Fruit fly (Drosophila melanogaster): ENCODE results near the gene CG33500.

CG33500 gene

DNA sequence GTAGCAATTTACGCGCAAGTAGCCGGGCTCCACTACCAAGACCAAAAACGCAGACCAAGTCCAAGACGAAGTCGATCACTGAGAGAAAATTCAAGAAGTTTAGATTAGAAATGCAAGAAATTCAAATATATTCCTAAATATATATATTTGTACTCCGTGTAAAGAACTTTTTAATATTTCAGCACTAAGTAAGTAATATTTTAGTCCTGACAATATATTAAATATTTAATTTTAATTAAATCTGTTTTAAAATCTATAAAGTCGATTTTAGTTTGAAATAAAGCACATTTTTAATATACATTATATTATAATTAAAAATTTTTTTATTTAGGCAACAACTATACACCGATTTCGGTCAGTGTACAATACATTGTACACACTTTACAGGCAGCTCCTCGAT is 41.5 kb upstream of the CG33500 start (continued):
- TF ChIP-seq Deaf1 (tag; optimal IDR thresholded peaks at IDR 0.05) (peak; percentile 39), CG8388 (GFP tag; optimal IDR thresholded peaks at IDR 0.05) (peak; percentile 30), CG10267 (tag; optimal IDR thresholded peaks at IDR 0.05) (peak; percentile 35), CG9437 (GFP tag; optimal IDR thresholded peaks at IDR 0.05) (peak; percentile 49), CoRest (tag; optimal IDR thresholded peaks at IDR 0.05) (peak; percentile 53), CG2889 (GFP tag; IDR thresholded peaks at IDR 0.05) (no peak), CG17385 (GFP tag; optimal IDR thresholded peaks at IDR 0.05) (peak; percentile 27), D19A (tag; optimal IDR thresholded peaks at IDR 0.05) (peak; percentile 39), Ssrp (tag; optimal IDR thresholded peaks at IDR 0.05) (peak; percentile 27)

- no peak for TF ChIP-seq pb (GFP tag; optimal IDR thresholded peaks at IDR 0.05)
- peak; percentile 28 for TF ChIP-seq Med (GFP tag)
- no peak for TF ChIP-seq BEAF-32 (GFP tag; optimal IDR thresholded peaks at IDR 0.05)
- no peak for TF ChIP-seq Nf-YC (tag; optimal IDR thresholded peaks at IDR 0.05)
- TF ChIP-seq dimm (GFP tag; IDR thresholded peaks at IDR 0.05), result no peak
- no peak for TF ChIP-seq CG15601 (tag; optimal IDR thresholded peaks at IDR 0.05)
- TF ChIP-seq CG3838 (GFP tag; optimal IDR thresholded peaks at IDR 0.05), result no peak
- TF ChIP-seq prd (optimal IDR thresholded peaks at IDR 0.05), result no peak
- peak; percentile 17; the same call in 1 of the 3 replicates for TF ChIP-seq prd (GFP tag; IDR thresholded peaks at IDR 0.05)
- TF ChIP-seq grau (tag; optimal IDR thresholded peaks at IDR 0.05), result peak; percentile 28
- TF ChIP-seq Abd-B (GFP tag; optimal IDR thresholded peaks at IDR 0.05), result peak; percentile 6
- TF ChIP-seq jing (GFP tag; optimal IDR thresholded peaks at IDR 0.05), result no peak
- TF ChIP-seq CG7372 (GFP tag; IDR thresholded peaks at IDR 0.05), result no peak
- no peak for TF ChIP-seq CG2875 (GFP tag; optimal IDR thresholded peaks at IDR 0.05)
- TF ChIP-seq sens (GFP tag), result peak; percentile 33
Observed at dm6 chr3L:11472388-11472787, 36.0 kb upstream of the CG33500 start.

DNA sequence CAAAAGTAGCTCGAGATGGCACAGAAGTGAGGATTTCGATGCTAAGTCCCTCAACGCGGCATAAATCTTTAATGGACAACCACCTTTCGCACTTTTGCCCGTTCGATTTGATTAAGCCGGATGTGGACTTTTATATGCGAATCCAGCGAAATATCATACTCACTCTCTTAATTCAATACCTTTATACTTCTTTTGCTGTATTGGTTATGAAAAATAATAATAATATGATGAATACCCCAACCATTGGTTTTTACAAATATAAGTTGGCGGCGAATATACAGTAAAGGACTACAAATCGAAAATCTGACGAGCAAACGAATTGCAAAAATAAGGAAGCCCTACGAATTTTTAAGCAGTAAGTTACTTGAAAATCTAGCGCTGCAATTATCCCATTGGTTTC is 35.4 kb upstream of the CG33500 start, which contains the start of gene Vha16-3:
Vha16-3 (plus strand) TSS at position 301 of the 400 bp plus-strand sequence.
- no peak for TF ChIP-seq dpn (GFP tag; optimal IDR thresholded peaks at IDR 0.05)
- no peak for TF ChIP-seq tll (GFP tag; optimal IDR thresholded peaks at IDR 0.05)
- TF ChIP-seq CG3838 (GFP tag; optimal IDR thresholded peaks at IDR 0.05), result no peak
- TF ChIP-seq gem (tag; optimal IDR thresholded peaks at IDR 0.05), result no peak
- no peak for TF ChIP-seq CG13296 (GFP tag; optimal IDR thresholded peaks at IDR 0.05)
- TF ChIP-seq jumu (GFP tag; optimal IDR thresholded peaks at IDR 0.05), result no peak
- no peak for TF ChIP-seq lola (GFP tag; optimal IDR thresholded peaks at IDR 0.05)
- TF ChIP-seq Hmr (GFP tag; optimal IDR thresholded peaks at IDR 0.05), result no peak

DNA sequence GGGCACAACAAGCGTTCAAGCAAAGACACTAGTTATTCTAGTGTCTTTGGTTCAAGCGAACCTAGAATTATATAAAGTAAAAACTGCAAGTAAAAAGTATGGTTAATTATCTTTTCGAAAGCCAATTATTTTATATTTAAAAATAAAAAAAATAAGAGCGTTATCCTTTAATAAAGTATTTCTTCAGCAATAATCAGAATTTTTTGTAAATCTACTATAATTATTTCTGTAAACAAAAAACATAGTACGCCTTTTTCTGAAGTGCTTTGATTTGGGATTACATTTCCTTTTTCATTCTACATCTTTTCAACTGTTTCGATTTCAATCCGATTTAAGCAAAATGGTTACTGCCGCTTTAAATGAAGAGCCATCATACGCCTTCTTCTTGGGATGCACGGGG is 33.8 kb upstream of the CG33500 start, which contains the start of gene Vha16-2:
Vha16-2 (plus strand) TSS at position 301 of the 400 bp plus-strand sequence.
- TF ChIP-seq CG18262 (tag; optimal IDR thresholded peaks at IDR 0.05) (no peak), peb (GFP tag; IDR thresholded peaks at IDR 0.05) (no peak), CG3281 (GFP tag; optimal IDR thresholded peaks at IDR 0.05) (no peak), CG10147 (GFP tag; optimal IDR thresholded peaks at IDR 0.05) (no peak), CG14050 (GFP tag; IDR thresholded peaks at IDR 0.05) (no peak), CG8089 (GFP tag; optimal IDR thresholded peaks at IDR 0.05) (no peak), CG9437 (GFP tag; optimal IDR thresholded peaks at IDR 0.05) (no peak), CG5245 (GFP tag; optimal IDR thresholded peaks at IDR 0.05) (no peak), vnd (GFP tag; IDR thresholded peaks at IDR 0.05; ENCODE audit: partially characterized antibody) (no peak), MTF-1 (GFP tag; optimal IDR thresholded peaks at IDR 0.05; ENCODE audit: borderline replicate concordance) (no peak)

Data from whole organism, embryonic.